Worm (Caenorhabditis elegans) whole organism, L3 larva: ENCODE results near the gene T05G5.1.

Experiments
- R02D3.7 ChIP-seq: fragments of 150-350 bp; optimal IDR thresholded peaks from 2 replicates; lab custom pipeline; 2014; ENCODE audit warnings: missing biosample characterization, missing genetic modification characterization
- ceh-16 ChIP-seq: sonication (generic microtip); optimal IDR thresholded peaks from 2 replicates; lab custom pipeline; 2017; ENCODE audit warnings: missing biosample characterization, missing genetic modification characterization
- ceh-82 ChIP-seq: fragments of 150-350 bp; optimal IDR thresholded peaks from 2 replicates; lab custom pipeline; 2014; ENCODE audit warnings: missing biosample characterization, missing genetic modification characterization
- ceh-9 ChIP-seq: sonication (generic microtip); optimal IDR thresholded peaks from 2 replicates; lab custom pipeline; 2018; ENCODE audit warnings: missing biosample characterization, missing genetic modification characterization
- egl-27 ChIP-seq: sonication (generic microtip); optimal IDR thresholded peaks from 4 replicates; lab custom pipeline; 2017; ENCODE audit warnings: missing biosample characterization, missing genetic modification reagents, missing genetic modification characterization
- fkh-10 ChIP-seq: sonication (generic microtip); optimal IDR thresholded peaks from 2 replicates; lab custom pipeline; 2017; ENCODE audit warnings: missing biosample characterization, missing genetic modification reagents, missing genetic modification characterization
- nhr-237 ChIP-seq: fragments of 150-350 bp; optimal IDR thresholded peaks from 2 replicates; lab custom pipeline; 2014; ENCODE audit warnings: missing biosample characterization, missing genetic modification characterization
- skn-1 ChIP-seq: fragments of 150-350 bp; optimal IDR thresholded peaks from 2 replicates; lab custom pipeline; 2014; ENCODE audit warnings: missing biosample characterization, missing genetic modification characterization
- unc-62 ChIP-seq: fragments of 150-350 bp; sonication (generic microtip); optimal IDR thresholded peaks from 4 replicates; lab custom pipeline; 2014; ENCODE audit warnings: missing biosample characterization, missing genetic modification reagents, missing genetic modification characterization
- zag-1 ChIP-seq: fragments of 150-350 bp; optimal IDR thresholded peaks from 2 replicates; lab custom pipeline; 2014; ENCODE audit warnings: missing biosample characterization, missing genetic modification characterization

- no peak for TF ChIP-seq ceh-9 (tag; lab: Kevin White, UChicago)
- no peak for TF ChIP-seq nhr-237 (tag; lab: Kevin White, UChicago)
- no peak for TF ChIP-seq fkh-10 (GFP tag; lab: Kevin White, UChicago)
- no peak for TF ChIP-seq skn-1 (tag; lab: Kevin White, UChicago)
- no peak for TF ChIP-seq zag-1 (tag; lab: Kevin White, UChicago)
- no peak for TF ChIP-seq ceh-82 (tag; lab: Kevin White, UChicago)
- no peak for TF ChIP-seq unc-62 (GFP tag; lab: Kevin White, UChicago)
- TF ChIP-seq egl-27 (tag; lab: Kevin White, UChicago): no peak
- no peak for TF ChIP-seq R02D3.7
- no peak for TF ChIP-seq ceh-16 (tag; lab: Kevin White, UChicago)
These were observed 18.0 kb downstream of the T05G5.1 start, which contains the start of gene clec-162 for ce11 chrIII:9725114-9725513.
